Fruit fly (Drosophila melanogaster) whole organism, prepupa: Measurements from ENCODE around the gene EMC2B.

Source experiments
- Blimp-1 ChIP-seq: fragments of 200-800 bp; sonication (Bioruptor generic); optimal IDR thresholded peaks from 3 replicates; lab custom pipeline; 2017; ENCODE audit warnings: missing biosample characterization, missing genetic modification characterization, mild to moderate bottlenecking, moderate library complexity, missing genetic modification reagents
- CG10631 ChIP-seq: fragments of 200-800 bp; sonication (Bioruptor generic); optimal IDR thresholded peaks from 2 replicates; lab custom pipeline; 2016; ENCODE audit warnings: missing biosample characterization, missing genetic modification characterization
- CG10669 ChIP-seq: fragments of 200-800 bp; sonication (Bioruptor generic); optimal IDR thresholded peaks from 3 replicates; lab custom pipeline; 2018; ENCODE audit warnings: missing biosample characterization, mild to moderate bottlenecking, missing genetic modification characterization, moderate library complexity
- CG11294 ChIP-seq: fragments of 200-800 bp; sonication (Bioruptor generic); IDR thresholded peaks from 2 replicates; pipeline ENCODE4 v1.3.6; 2022; ENCODE audit warnings: missing biosample characterization, missing genetic modification characterization
- CG11762 ChIP-seq: fragments of 200-800 bp; sonication (Bioruptor generic); optimal IDR thresholded peaks from 3 replicates; lab custom pipeline; 2016; ENCODE audit warnings: missing biosample characterization, missing genetic modification characterization; ENCODE audit not compliant: insufficient read depth
- CG11902 ChIP-seq: fragments of 200-800 bp; sonication (Bioruptor generic); optimal IDR thresholded peaks from 3 replicates; lab custom pipeline; 2016; ENCODE audit warnings: missing biosample characterization, missing genetic modification characterization
- CG15336 ChIP-seq: fragments of 200-800 bp; sonication (Bioruptor generic); IDR thresholded peaks from 2 replicates; pipeline ENCODE4 v1.3.6; 2022; ENCODE audit warnings: missing biosample characterization, missing genetic modification characterization
- CG1621 ChIP-seq: fragments of 200-800 bp; sonication (Bioruptor generic); optimal IDR thresholded peaks from 3 replicates; lab custom pipeline; 2018; ENCODE audit warnings: missing biosample characterization, mild to moderate bottlenecking, missing genetic modification characterization
- CG3032 ChIP-seq: fragments of 200-800 bp; optimal IDR thresholded peaks from 2 replicates; lab custom pipeline; 2019; ENCODE audit warnings: missing biosample characterization, mild to moderate bottlenecking, missing genetic modification characterization, moderate library complexity
- CG31627 ChIP-seq: fragments of 200-800 bp; sonication (Bioruptor generic); optimal IDR thresholded peaks from 3 replicates; lab custom pipeline; 2016; ENCODE audit warnings: missing biosample characterization, missing genetic modification characterization
- CG32006 ChIP-seq: fragments of 200-800 bp; sonication (Bioruptor generic); optimal IDR thresholded peaks from 3 replicates; lab custom pipeline; 2017; ENCODE audit warnings: missing biosample characterization, mild to moderate bottlenecking, missing genetic modification characterization
- CG34406 ChIP-seq: fragments of 200-800 bp; sonication (Bioruptor generic); optimal IDR thresholded peaks from 3 replicates; lab custom pipeline; 2016; ENCODE audit warnings: missing biosample characterization, missing genetic modification characterization
- CG3919 ChIP-seq: fragments of 200-800 bp; sonication (Bioruptor generic); optimal IDR thresholded peaks from 3 replicates; lab custom pipeline; 2016; ENCODE audit warnings: missing biosample characterization, missing genetic modification characterization
- CG6163 ChIP-seq: fragments of 200-800 bp; sonication (Bioruptor generic); IDR thresholded peaks from 3 replicates; pipeline ENCODE4 v1.3.6; 2022; ENCODE audit warnings: missing biosample characterization, missing genetic modification characterization
- CG6276 ChIP-seq: fragments of 200-800 bp; sonication (Bioruptor generic); optimal IDR thresholded peaks from 2 replicates; lab custom pipeline; 2017; ENCODE audit warnings: missing biosample characterization, mild to moderate bottlenecking, missing genetic modification characterization
- CG6792 ChIP-seq: fragments of 200-800 bp; sonication (Bioruptor generic); optimal IDR thresholded peaks from 3 replicates; lab custom pipeline; 2016; ENCODE audit warnings: missing biosample characterization, missing genetic modification characterization
- CG6808 ChIP-seq: fragments of 200-800 bp; sonication (Bioruptor generic); optimal IDR thresholded peaks from 3 replicates; lab custom pipeline; 2017; ENCODE audit warnings: missing biosample characterization, missing genetic modification characterization, mild to moderate bottlenecking, moderate library complexity, missing genetic modification reagents
- CG6854 ChIP-seq: fragments of 200-800 bp; sonication (Bioruptor generic); optimal IDR thresholded peaks from 2 replicates; lab custom pipeline; 2017; ENCODE audit warnings: missing biosample characterization, mild to moderate bottlenecking, missing genetic modification characterization
- CG7368 ChIP-seq: fragments of 200-800 bp; sonication (Bioruptor generic); optimal IDR thresholded peaks from 3 replicates; lab custom pipeline; 2016; ENCODE audit warnings: missing biosample characterization, missing genetic modification characterization
- CG8119 ChIP-seq: fragments of 200-800 bp; sonication (Bioruptor generic); IDR thresholded peaks from 3 replicates; pipeline ENCODE4 v1.3.6; 2022; ENCODE audit warnings: missing biosample characterization, missing genetic modification characterization
- CG8319 ChIP-seq: fragments of 200-800 bp; sonication (Bioruptor generic); optimal IDR thresholded peaks from 3 replicates; lab custom pipeline; 2016; ENCODE audit warnings: missing biosample characterization, missing genetic modification characterization
- CG8632 ChIP-seq: fragments of 200-800 bp; sonication (Bioruptor generic); optimal IDR thresholded peaks from 3 replicates; lab custom pipeline; 2016; ENCODE audit warnings: missing biosample characterization, missing genetic modification characterization
- CG9139 ChIP-seq: fragments of 200-800 bp; sonication (Bioruptor generic); optimal IDR thresholded peaks from 3 replicates; lab custom pipeline; 2017; ENCODE audit warnings: missing biosample characterization, mild to moderate bottlenecking, missing genetic modification characterization
- Eip75B ChIP-seq: fragments of 200-800 bp; sonication (Bioruptor generic); optimal IDR thresholded peaks from 3 replicates; lab custom pipeline; 2016; ENCODE audit warnings: missing biosample characterization, missing genetic modification characterization
- Eip78C ChIP-seq: fragments of 200-800 bp; sonication (Bioruptor generic); peaks from one replicate; lab custom pipeline; 2016; ENCODE audit warnings: missing biosample characterization, missing genetic modification characterization
- Eip93F ChIP-seq: fragments of 200-800 bp; sonication (Bioruptor generic); optimal IDR thresholded peaks from 2 replicates; lab custom pipeline; 2016; ENCODE audit warnings: missing biosample characterization, mild to moderate bottlenecking, missing genetic modification characterization
- Ets21C ChIP-seq: fragments of 200-800 bp; sonication (Bioruptor generic); optimal IDR thresholded peaks from 3 replicates; lab custom pipeline; 2016; ENCODE audit warnings: missing biosample characterization, missing genetic modification characterization
- Ets96B ChIP-seq: fragments of 200-800 bp; optimal IDR thresholded peaks from 2 replicates; lab custom pipeline; 2019; ENCODE audit warnings: missing biosample characterization, mild to moderate bottlenecking, missing genetic modification characterization, moderate library complexity
- Gug ChIP-seq: fragments of 200-800 bp; sonication (Bioruptor generic); IDR thresholded peaks from 2 replicates; pipeline ENCODE4 v1.3.6; 2022; ENCODE audit warnings: missing biosample characterization, missing genetic modification characterization
- Hr38 ChIP-seq: sonication (Bioruptor generic); optimal IDR thresholded peaks from 2 replicates; lab custom pipeline; 2016; ENCODE audit warnings: missing biosample characterization, missing genetic modification characterization
- Hr39 ChIP-seq: fragments of 200-800 bp; sonication (Bioruptor generic); optimal IDR thresholded peaks from 2 replicates; lab custom pipeline; 2016; ENCODE audit warnings: missing biosample characterization, missing genetic modification characterization
- Hr4 ChIP-seq: fragments of 200-800 bp; sonication (Bioruptor generic); optimal IDR thresholded peaks from 3 replicates; lab custom pipeline; 2016; ENCODE audit warnings: missing biosample characterization, missing genetic modification characterization
- Lpt ChIP-seq: fragments of 200-800 bp; sonication (Bioruptor generic); optimal IDR thresholded peaks from 3 replicates; lab custom pipeline; 2016; ENCODE audit warnings: missing biosample characterization, missing genetic modification characterization
- Met ChIP-seq: fragments of 200-800 bp; sonication (Bioruptor generic); optimal IDR thresholded peaks from 3 replicates; lab custom pipeline; 2016; ENCODE audit warnings: missing biosample characterization, missing genetic modification characterization
- OdsH ChIP-seq: fragments of 200-800 bp; sonication (Bioruptor generic); optimal IDR thresholded peaks from 3 replicates; lab custom pipeline; 2016; ENCODE audit warnings: missing biosample characterization, missing genetic modification characterization
- Sox14 ChIP-seq: fragments of 200-800 bp; sonication (Bioruptor generic); optimal IDR thresholded peaks from 3 replicates; lab custom pipeline; 2016; ENCODE audit warnings: missing biosample characterization, missing genetic modification characterization
- Sox15 ChIP-seq: fragments of 200-800 bp; sonication (Bioruptor generic); optimal IDR thresholded peaks from 3 replicates; lab custom pipeline; 2016; ENCODE audit warnings: missing biosample characterization, missing genetic modification characterization
- achi ChIP-seq: fragments of 200-800 bp; sonication (Bioruptor generic); optimal IDR thresholded peaks from 3 replicates; lab custom pipeline; 2016; ENCODE audit warnings: missing biosample characterization, missing genetic modification characterization
- acj6 ChIP-seq: fragments of 200-800 bp; sonication (Bioruptor generic); optimal IDR thresholded peaks from 3 replicates; lab custom pipeline; 2016; ENCODE audit warnings: missing biosample characterization, missing genetic modification characterization
- dsx ChIP-seq: fragments of 200-800 bp; optimal IDR thresholded peaks from 3 replicates; lab custom pipeline; 2019; ENCODE audit warnings: missing biosample characterization, mild to moderate bottlenecking, missing genetic modification characterization, moderate library complexity; ENCODE audit not compliant: poor library complexity, severe bottlenecking
- eg ChIP-seq: fragments of 200-800 bp; sonication (Bioruptor generic); IDR thresholded peaks from 3 replicates; pipeline ENCODE4 v1.3.6; 2022; ENCODE audit warnings: missing biosample characterization, missing genetic modification characterization
- esn ChIP-seq: fragments of 200-800 bp; sonication (Bioruptor generic); optimal IDR thresholded peaks from 2 replicates; lab custom pipeline; 2016; ENCODE audit warnings: missing biosample characterization, mild to moderate bottlenecking, missing genetic modification characterization, moderate library complexity
- fd59A ChIP-seq: fragments of 200-800 bp; sonication (Bioruptor generic); optimal IDR thresholded peaks from 2 replicates; lab custom pipeline; 2017; ENCODE audit warnings: missing biosample characterization, mild to moderate bottlenecking, missing genetic modification characterization, missing genetic modification reagents
- fd85E ChIP-seq: fragments of 200-800 bp; sonication (Bioruptor generic); optimal IDR thresholded peaks from 3 replicates; lab custom pipeline; 2016; ENCODE audit warnings: missing biosample characterization, missing genetic modification characterization
- fkh ChIP-seq: fragments of 200-800 bp; sonication (Bioruptor generic); optimal IDR thresholded peaks from 3 replicates; lab custom pipeline; 2017; ENCODE audit warnings: missing biosample characterization, mild to moderate bottlenecking, missing genetic modification characterization, moderate library complexity
- lz ChIP-seq: fragments of 200-800 bp; sonication (Bioruptor generic); optimal IDR thresholded peaks from 3 replicates; lab custom pipeline; 2016; ENCODE audit warnings: missing biosample characterization, missing genetic modification characterization
- net ChIP-seq: fragments of 200-800 bp; sonication (Bioruptor generic); optimal IDR thresholded peaks from 3 replicates; lab custom pipeline; 2016; ENCODE audit warnings: missing biosample characterization, missing genetic modification characterization
- salr ChIP-seq, 2 experiments: fragments of 200-800 bp; sonication (Bioruptor generic); optimal IDR thresholded peaks; 3 replicates each; lab custom pipeline; 2016 to 2018; ENCODE audit warnings: missing biosample characterization in 2 of 2, missing genetic modification characterization in 2 of 2, mild to moderate bottlenecking in 1 of 2
- spab ChIP-seq: fragments of 200-800 bp; sonication (Bioruptor generic); optimal IDR thresholded peaks from 2 replicates; lab custom pipeline; 2017; ENCODE audit warnings: missing biosample characterization, mild to moderate bottlenecking, missing genetic modification characterization, missing genetic modification reagents
- ss ChIP-seq, 2 experiments: fragments of 200-800 bp; sonication (Bioruptor generic); optimal IDR thresholded peaks; 2 replicates in 1 of 2; 3 replicates in 1 of 2; lab custom pipeline; 2017 to 2018; ENCODE audit warnings: mild to moderate bottlenecking in 2 of 2, missing biosample characterization in 2 of 2, missing genetic modification characterization in 2 of 2, moderate library complexity in 1 of 2
- svp ChIP-seq: fragments of 200-800 bp; sonication (Bioruptor generic); peaks from one replicate; lab custom pipeline; 2016; ENCODE audit warnings: missing biosample characterization, missing genetic modification characterization
- topi ChIP-seq: fragments of 200-800 bp; sonication (Bioruptor generic); optimal IDR thresholded peaks from 3 replicates; lab custom pipeline; 2016; ENCODE audit warnings: missing biosample characterization, missing genetic modification characterization
- vri ChIP-seq: fragments of 200-800 bp; sonication (Bioruptor generic); optimal IDR thresholded peaks from 3 replicates; lab custom pipeline; 2016; ENCODE audit warnings: missing biosample characterization, mild to moderate bottlenecking, missing genetic modification characterization

EMC2B gene

dm6 chr3R:17020956-17021355, 29.3 kb upstream of the EMC2B start, which contains the start of gene Adsl:
TSS of gene Adsl (minus strand) at chr3R:17021120.
- TF ChIP-seq dsx (peak; percentile 43), Eip93F (no peak), CG11762 (GFP tag; lab: Kevin White, UChicago) (peak; percentile 31), eg (GFP tag; lab: Robert Waterston, UW) (peak; percentile 31; the same call in 1 of the 3 replicates), OdsH (GFP tag; lab: Kevin White, UChicago) (peak; percentile 24), CG6792 (GFP tag; lab: Kevin White, UChicago) (peak; percentile 38), CG34406 (GFP tag; lab: Kevin White, UChicago) (peak; percentile 62), CG8119 (GFP tag; lab: Robert Waterston, UW) (no peak), CG6808 (GFP tag; lab: Kevin White, UChicago) (peak; percentile 56), CG31627 (peak; percentile 18), CG7368 (GFP tag; lab: Kevin White, UChicago) (peak; percentile 26), CG10669 (GFP tag; lab: Kevin White, UChicago) (peak; percentile 30), CG9139 (peak; percentile 34), salr (GFP tag; optimal IDR thresholded peaks at IDR 0.05; lab: Kevin White, UChicago) (peak in 1 of 2 experiments; percentile 36), Lpt (GFP tag; lab: Kevin White, UChicago) (no peak), CG3919 (peak; percentile 69), lz (GFP tag; lab: Kevin White, UChicago) (peak; percentile 60), CG32006 (GFP tag; lab: Kevin White, UChicago) (no peak), Eip75B (peak; percentile 60), Met (GFP tag; lab: Kevin White, UChicago) (peak; percentile 67), achi (GFP tag; lab: Kevin White, UChicago) (no peak), CG6276 (no peak), Ets96B (tag; lab: Kevin White, UChicago) (no peak), fkh (GFP tag; lab: Kevin White, UChicago) (no peak), CG10631 (GFP tag; lab: Kevin White, UChicago) (no peak), Gug (GFP tag; lab: Robert Waterston, UW) (no peak), CG3032 (tag; lab: Kevin White, UChicago) (no peak), CG15336 (GFP tag; lab: Robert Waterston, UW) (no peak), fd85E (peak; percentile 44), net (GFP tag; lab: Kevin White, UChicago) (peak; percentile 65), CG11294 (no peak), Ets21C (no peak), CG6163 (peak; percentile 45; the same call in 1 of the 3 replicates), acj6 (GFP tag; lab: Kevin White, UChicago) (peak; percentile 49), svp (GFP tag; lab: Kevin White, UChicago) (peak; percentile 73), CG11902 (GFP tag; lab: Kevin White, UChicago) (no peak), CG6854 (GFP tag; lab: Kevin White, UChicago) (no peak), topi (GFP tag; lab: Kevin White, UChicago) (peak; percentile 60), vri (GFP tag; lab: Kevin White, UChicago) (no peak), fd59A (GFP tag; lab: Kevin White, UChicago) (no peak), Hr38 (no peak), CG8319 (GFP tag; lab: Kevin White, UChicago) (peak; percentile 28), Blimp-1 (GFP tag; lab: Kevin White, UChicago) (peak; percentile 27), Hr4 (GFP tag; lab: Kevin White, UChicago) (no peak), Sox14 (GFP tag; lab: Kevin White, UChicago) (peak; percentile 18), CG1621 (tag; lab: Kevin White, UChicago) (peak; percentile 56), CG8632 (GFP tag; lab: Kevin White, UChicago) (peak; percentile 36), Sox15 (GFP tag; lab: Kevin White, UChicago) (no peak), spab (GFP tag; lab: Kevin White, UChicago) (peak; percentile 27), esn (GFP tag; lab: Kevin White, UChicago) (no peak), Eip78C (GFP tag; lab: Kevin White, UChicago) (peak; percentile 90), Hr39 (GFP tag; lab: Kevin White, UChicago) (no peak), ss (GFP tag; optimal IDR thresholded peaks at IDR 0.05; lab: Kevin White, UChicago) (no peak)
